Worm (Caenorhabditis elegans) whole organism, L4/young adult: ENCODE measurements around the gene K02E10.7.

Experiments
- W03F9.2 ChIP-seq: fragments of 150-350 bp; optimal IDR thresholded peaks from 2 replicates; lab custom pipeline; 2014; ENCODE audit warnings: missing biosample characterization, missing genetic modification characterization
- dao-5 ChIP-seq: sonication (generic microtip); optimal IDR thresholded peaks from 2 replicates; lab custom pipeline; 2016; ENCODE audit warnings: missing genotype, missing genetic modification characterization, moderate library complexity, missing compliant biosample characterization
- him-1 ChIP-seq: sonication (generic microtip); optimal IDR thresholded peaks from 2 replicates; lab custom pipeline; 2016; ENCODE audit warnings: missing genotype, missing genetic modification reagents, missing genetic modification characterization, missing compliant biosample characterization

K02E10.7 gene

DNA sequence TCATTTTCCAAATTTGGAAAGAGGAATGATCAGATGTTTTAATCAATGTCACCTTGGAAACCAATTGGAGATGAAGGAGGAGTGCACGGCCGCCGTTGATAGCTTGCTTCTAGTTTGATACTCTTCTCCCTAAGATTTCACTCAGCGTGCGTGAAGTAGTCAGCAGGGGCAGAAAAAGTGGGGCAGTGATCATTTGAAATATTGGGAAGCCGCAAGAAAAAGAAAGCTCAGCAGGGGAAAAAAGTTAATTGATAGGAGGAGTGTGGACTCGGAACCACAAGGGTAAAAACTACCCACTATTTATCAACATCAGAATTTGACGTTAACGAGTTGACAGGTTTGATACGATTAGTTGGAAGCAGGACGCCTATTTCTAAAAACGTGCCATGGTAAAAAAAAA lies at the start of gene K02E10.7:
TSS of gene K02E10.7 (minus strand) at position 101 of the 400 bp plus-strand sequence.
- TF ChIP-seq W03F9.2 (tag; lab: Kevin White, UChicago) (no peak), dao-5 (no peak), him-1 (tag; lab: Kevin White, UChicago) (no peak)

DNA sequence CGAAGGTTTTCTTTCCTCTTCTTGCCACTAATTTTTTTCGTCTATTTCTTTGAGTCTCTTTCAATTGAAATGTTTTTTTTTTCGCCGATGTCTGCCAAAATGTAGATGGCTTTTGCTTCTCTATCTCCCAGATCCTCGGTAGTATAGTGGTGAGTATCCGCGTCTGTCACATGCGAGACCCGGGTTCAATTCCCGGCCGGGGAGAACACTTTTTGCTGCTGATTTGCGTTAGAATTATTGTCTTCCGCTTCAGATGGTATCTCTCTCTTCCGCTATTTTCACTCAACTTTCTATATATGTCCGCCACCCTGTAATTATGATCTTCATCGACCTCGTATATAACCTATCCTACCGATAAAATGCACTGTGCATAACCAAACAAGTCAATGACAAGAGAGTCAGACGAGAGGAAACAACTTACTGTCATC lies 45.1 kb upstream of the K02E10.7 start:
- TF ChIP-seq him-1 (tag; lab: Kevin White, UChicago) (peak; percentile 88), W03F9.2 (tag; lab: Kevin White, UChicago) (peak; percentile 62), dao-5 (peak; percentile 80)

DNA sequence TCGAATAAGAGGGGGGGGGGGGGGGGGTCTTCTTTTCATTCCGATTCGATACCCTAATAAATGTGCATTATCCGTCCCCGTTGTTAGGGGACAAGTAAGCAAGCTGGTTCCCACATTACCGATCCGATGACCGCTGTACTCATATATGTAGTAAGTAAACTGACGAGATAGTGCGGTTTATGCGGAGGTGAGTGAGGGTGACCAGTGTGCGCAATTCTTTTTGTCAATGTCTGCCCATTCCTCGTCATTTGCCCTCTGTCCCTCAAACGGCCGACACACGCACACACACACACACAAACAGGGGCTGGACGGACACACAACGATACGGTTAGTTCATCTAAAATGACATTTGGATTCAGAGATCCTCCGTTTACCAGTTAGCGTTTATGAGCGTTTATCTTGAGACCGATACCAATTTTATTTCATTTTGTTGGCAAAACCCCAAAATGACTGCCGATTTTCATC lies 43.9 kb upstream of the K02E10.7 start, which contains the start of gene aat-3:
TSS of gene aat-3 (plus strand) at position 51 of the 465 bp plus-strand sequence.
- TF ChIP-seq dao-5 (no peak), W03F9.2 (tag; lab: Kevin White, UChicago) (no peak), him-1 (tag; lab: Kevin White, UChicago) (no peak)

DNA sequence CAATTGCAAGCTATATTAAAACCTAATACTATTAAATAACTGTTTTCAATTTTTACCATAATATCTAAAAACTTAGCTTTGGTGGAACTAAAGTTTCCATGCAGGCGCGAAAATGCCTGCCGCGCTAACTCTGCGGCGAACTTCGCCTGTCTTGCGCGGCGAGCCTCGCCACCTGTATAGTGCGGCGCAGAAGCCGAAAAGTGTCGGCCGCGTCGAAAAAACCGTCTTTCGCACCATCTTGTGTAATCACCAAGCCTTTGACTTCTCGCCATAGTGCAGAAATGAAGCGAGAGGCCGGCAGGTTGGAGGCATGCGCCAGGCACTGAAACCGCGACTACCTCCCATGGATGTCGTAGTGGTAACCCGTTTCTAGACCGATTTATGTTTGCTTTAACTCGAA lies 43.1 kb upstream of the K02E10.7 start:
- TF ChIP-seq W03F9.2 (tag; lab: Kevin White, UChicago) = no peak
- TF ChIP-seq him-1 (tag; lab: Kevin White, UChicago) = no peak
- TF ChIP-seq dao-5 = no peak

ce11 chrX:2550665-2551064 lies 42.3 kb upstream of the K02E10.7 start:
- TF ChIP-seq him-1 (tag; lab: Kevin White, UChicago) (no peak), W03F9.2 (tag; lab: Kevin White, UChicago) (no peak), dao-5 (no peak)

ce11 chrX:2549322-2549721 lies 41.0 kb upstream of the K02E10.7 start:
- peak; percentile 69 for TF ChIP-seq him-1 (tag; lab: Kevin White, UChicago)
- peak; percentile 7 for TF ChIP-seq W03F9.2 (tag; lab: Kevin White, UChicago)
- TF ChIP-seq dao-5 = peak; percentile 52

ce11 chrX:2548884-2549283 lies 40.5 kb upstream of the K02E10.7 start, which contains the start of gene smvt-1:
Gene smvt-1 (minus strand): TSS chrX:2548984.
- TF ChIP-seq W03F9.2 (tag; lab: Kevin White, UChicago) (no peak), dao-5 (no peak), him-1 (tag; lab: Kevin White, UChicago) (no peak)

- TF ChIP-seq W03F9.2 (tag; lab: Kevin White, UChicago) (no peak), him-1 (tag; lab: Kevin White, UChicago) (no peak), dao-5 (no peak)
Observed at ce11 chrX:2544645-2545044, 36.3 kb upstream of the K02E10.7 start.

- TF ChIP-seq W03F9.2 (tag; lab: Kevin White, UChicago) = no peak
- TF ChIP-seq dao-5 = no peak
- TF ChIP-seq him-1 (tag; lab: Kevin White, UChicago) = no peak
Observed at ce11 chrX:2543353-2543752, 35.0 kb upstream of the K02E10.7 start.

DNA sequence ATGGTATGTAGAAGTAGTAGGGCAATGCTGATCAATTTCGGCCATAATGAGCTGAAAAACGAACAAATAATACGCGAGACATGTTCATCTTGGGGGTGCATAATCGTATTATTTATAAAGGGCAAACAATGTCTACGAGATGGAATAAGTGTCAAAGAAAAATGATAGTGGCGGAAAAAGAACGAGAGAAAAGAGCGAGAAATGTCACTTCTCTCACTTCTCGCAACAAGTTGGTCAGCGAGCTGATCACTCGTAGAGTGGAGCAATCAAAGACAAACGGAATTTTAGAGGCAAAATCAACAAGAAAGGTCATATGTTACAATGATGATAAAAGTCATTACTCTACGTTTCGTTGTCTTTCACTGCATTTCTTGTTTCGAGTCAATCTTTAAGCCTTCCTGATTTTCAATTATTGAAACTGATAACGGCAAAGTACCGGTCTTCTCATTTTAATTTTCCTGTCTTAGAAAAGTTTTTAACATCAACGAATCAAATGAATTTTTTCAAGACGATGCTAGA lies 32.7 kb upstream of the K02E10.7 start, which contains the start of gene F52H2.3:
TSS of gene F52H2.3 (minus strand) at position 51 of the 519 bp plus-strand sequence.
- TF ChIP-seq W03F9.2 (tag; lab: Kevin White, UChicago) = no peak
- TF ChIP-seq him-1 (tag; lab: Kevin White, UChicago) = no peak
- TF ChIP-seq dao-5 = no peak

DNA sequence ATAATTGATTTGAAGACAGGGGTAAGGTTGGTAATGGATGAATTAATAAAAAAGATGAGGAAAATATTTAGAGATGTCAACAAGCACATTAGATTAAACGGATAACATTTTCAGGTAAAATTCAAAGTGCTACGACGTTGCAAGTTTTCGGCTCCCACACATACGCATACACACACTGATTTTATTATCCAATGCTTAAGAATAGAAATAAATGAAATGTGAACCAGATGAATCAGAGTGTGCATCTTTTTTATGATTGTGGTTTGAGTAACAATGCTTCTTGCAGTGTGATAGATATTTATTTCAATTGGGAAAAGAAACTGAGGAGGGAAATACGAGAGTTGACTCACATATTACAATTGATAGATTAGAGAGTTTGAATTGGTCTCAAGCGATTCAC lies 30.4 kb upstream of the K02E10.7 start:
- no peak for TF ChIP-seq dao-5
- TF ChIP-seq W03F9.2 (tag; lab: Kevin White, UChicago) = no peak
- TF ChIP-seq him-1 (tag; lab: Kevin White, UChicago) = no peak

ce11 chrX:2536246-2536772 lies 28.0 kb upstream of the K02E10.7 start:
- TF ChIP-seq him-1 (tag; lab: Kevin White, UChicago) (peak; percentile 47), dao-5 (no peak)

- TF ChIP-seq W03F9.2 (tag; lab: Kevin White, UChicago) (no peak), dao-5 (no peak), him-1 (tag; lab: Kevin White, UChicago) (no peak)
Observed at ce11 chrX:2532357-2532756, 24.0 kb upstream of the K02E10.7 start, which contains the start of gene tbc-12. Gene tbc-12 (minus strand): TSS chrX:2532457.

ce11 chrX:2531276-2531675 lies 22.9 kb upstream of the K02E10.7 start:
- TF ChIP-seq him-1 (tag; lab: Kevin White, UChicago) = no peak
- peak; percentile 42 for TF ChIP-seq dao-5
- peak; percentile 19 for TF ChIP-seq W03F9.2 (tag; lab: Kevin White, UChicago)

DNA sequence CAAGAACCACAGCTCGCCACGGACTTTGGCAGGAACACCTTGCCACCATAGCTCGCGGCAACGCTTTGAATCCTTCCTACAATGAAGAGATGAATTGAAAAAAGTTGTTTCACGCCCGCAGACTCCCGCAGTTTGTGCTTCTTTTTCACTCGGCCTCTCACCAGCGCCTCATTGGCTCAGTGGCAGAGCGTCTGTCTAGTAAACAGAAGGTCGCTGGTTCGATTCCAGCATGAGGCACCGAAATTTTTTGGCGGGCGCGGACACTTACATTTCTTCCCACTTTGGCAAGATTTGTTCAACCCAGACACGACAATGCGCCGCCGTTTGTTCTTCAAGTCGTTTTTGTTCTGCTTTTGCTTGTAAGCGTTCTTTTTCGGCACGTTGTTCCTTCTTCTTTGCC lies 19.5 kb upstream of the K02E10.7 start:
- TF ChIP-seq dao-5 (peak; percentile 12), him-1 (tag; lab: Kevin White, UChicago) (peak; percentile 45), W03F9.2 (tag; lab: Kevin White, UChicago) (no peak)
